Fruit fly (Drosophila melanogaster) whole organism, embryonic: ENCODE data around the gene CNMaR.

Experiments
- Atf-2 ChIP-seq: fragments of 200-800 bp; sonication (Bioruptor generic); optimal IDR thresholded peaks from 2 replicates; lab custom pipeline; 2016; ENCODE audit warnings: missing biosample characterization, missing genetic modification characterization
- Bgb ChIP-seq: fragments of 200-800 bp; sonication (Bioruptor generic); IDR thresholded peaks from 2 replicates; pipeline ENCODE4 v1.3.6; 2022; ENCODE audit warnings: missing biosample characterization, missing genetic modification characterization; ENCODE audit not compliant: partially characterized antibody
- CG10274 ChIP-seq: fragments of 200-800 bp; sonication (Bioruptor generic); optimal IDR thresholded peaks from 3 replicates; lab custom pipeline; 2017; ENCODE audit warnings: missing biosample characterization, mild to moderate bottlenecking, missing genetic modification characterization
- CG10565 ChIP-seq: fragments of 200-800 bp; sonication (Bioruptor generic); optimal IDR thresholded peaks from 3 replicates; lab custom pipeline; 2016; ENCODE audit warnings: missing biosample characterization, mild to moderate bottlenecking, missing genetic modification characterization
- CG11093 ChIP-seq: fragments of 200-800 bp; sonication (Bioruptor generic); IDR thresholded peaks from 3 replicates; pipeline ENCODE4 v1.3.6; 2022; ENCODE audit warnings: missing biosample characterization, missing genetic modification characterization
- CG11504 ChIP-seq: fragments of 200-800 bp; sonication (Bioruptor generic); optimal IDR thresholded peaks from 3 replicates; lab custom pipeline; 2019; ENCODE audit warnings: missing biosample characterization, mild to moderate bottlenecking, missing genetic modification characterization, moderate library complexity
- CG11695 ChIP-seq: fragments of 200-800 bp; sonication (Bioruptor generic); IDR thresholded peaks from 3 replicates; pipeline ENCODE4 v1.3.6; 2022; ENCODE audit warnings: missing biosample characterization, missing genetic modification characterization
- CG1233 ChIP-seq: fragments of 200-800 bp; sonication (Bioruptor generic); optimal IDR thresholded peaks from 4 replicates; lab custom pipeline; 2018; ENCODE audit warnings: missing biosample characterization, mild to moderate bottlenecking, missing genetic modification characterization
- CG12391 ChIP-seq: fragments of 200-800 bp; sonication (Bioruptor generic); optimal IDR thresholded peaks from 3 replicates; lab custom pipeline; 2018; ENCODE audit warnings: missing biosample characterization, mild to moderate bottlenecking, missing genetic modification characterization, moderate library complexity
- CG12769 ChIP-seq: fragments of 200-800 bp; sonication (Bioruptor generic); optimal IDR thresholded peaks from 2 replicates; lab custom pipeline; 2019; ENCODE audit warnings: missing biosample characterization, mild to moderate bottlenecking, missing genetic modification characterization, moderate library complexity
- CG13424 ChIP-seq: fragments of 200-800 bp; sonication (Bioruptor generic); optimal IDR thresholded peaks from 2 replicates; lab custom pipeline; 2019; ENCODE audit warnings: missing biosample characterization, mild to moderate bottlenecking, missing genetic modification characterization, moderate library complexity
- CG13775 ChIP-seq: fragments of 200-800 bp; sonication (Bioruptor generic); optimal IDR thresholded peaks from 3 replicates; lab custom pipeline; 2017; ENCODE audit warnings: missing biosample characterization, mild to moderate bottlenecking, missing genetic modification characterization
- CG15073 ChIP-seq: fragments of 200-800 bp; sonication (Bioruptor generic); optimal IDR thresholded peaks from 2 replicates; lab custom pipeline; 2016; ENCODE audit warnings: missing biosample characterization, missing genetic modification characterization
- CG1647 ChIP-seq: fragments of 200-800 bp; sonication (Bioruptor generic); optimal IDR thresholded peaks from 3 replicates; lab custom pipeline; 2016; ENCODE audit warnings: missing biosample characterization, missing genetic modification characterization
- CG17361 ChIP-seq: fragments of 200-800 bp; sonication (Bioruptor generic); IDR thresholded peaks from 3 replicates; pipeline ENCODE4 v1.3.6; 2022; ENCODE audit warnings: missing biosample characterization, missing genetic modification characterization
- CG18764 ChIP-seq: fragments of 200-800 bp; sonication (Bioruptor generic); optimal IDR thresholded peaks from 3 replicates; lab custom pipeline; 2016; ENCODE audit warnings: missing biosample characterization, missing genetic modification characterization
- CG2199 ChIP-seq: fragments of 200-800 bp; sonication (Bioruptor generic); IDR thresholded peaks from 3 replicates; pipeline ENCODE4 v1.3.6; 2022; ENCODE audit warnings: missing biosample characterization, missing genetic modification characterization
- CG3281 ChIP-seq: fragments of 200-800 bp; sonication (Bioruptor generic); optimal IDR thresholded peaks from 3 replicates; lab custom pipeline; 2017; ENCODE audit warnings: missing biosample characterization, mild to moderate bottlenecking, missing genetic modification characterization
- CG4404 ChIP-seq: fragments of 200-800 bp; sonication (Bioruptor generic); IDR thresholded peaks from 2 replicates; pipeline ENCODE4 v1.3.6; 2022; ENCODE audit warnings: missing biosample characterization, missing genetic modification characterization
- CG6654 ChIP-seq: fragments of 200-800 bp; sonication (Bioruptor generic); optimal IDR thresholded peaks from 2 replicates; lab custom pipeline; 2017; ENCODE audit warnings: missing biosample characterization, mild to moderate bottlenecking, missing genetic modification characterization
- CG6683 ChIP-seq: fragments of 200-800 bp; sonication (Bioruptor generic); optimal IDR thresholded peaks from 2 replicates; lab custom pipeline; 2017; ENCODE audit warnings: missing biosample characterization, mild to moderate bottlenecking, missing genetic modification characterization, missing genetic modification reagents
- CG7963 ChIP-seq: fragments of 200-800 bp; sonication (Bioruptor generic); IDR thresholded peaks from 3 replicates; pipeline ENCODE4 v1.3.6; 2022; ENCODE audit warnings: missing biosample characterization, missing genetic modification characterization; ENCODE audit not compliant: partially characterized antibody
- CG8478 ChIP-seq: fragments of >200 bp; optimal IDR thresholded peaks from 2 replicates; lab custom pipeline; 2018
- CHES-1-like ChIP-seq: fragments of 200-800 bp; sonication (Bioruptor generic); optimal IDR thresholded peaks from 2 replicates; lab custom pipeline; 2016; ENCODE audit warnings: missing biosample characterization, missing genetic modification characterization
- Dip2 ChIP-seq: fragments of 200-800 bp; sonication (Bioruptor generic); IDR thresholded peaks from 2 replicates; pipeline ENCODE4 v1.3.6; 2022; ENCODE audit warnings: missing biosample characterization, missing genetic modification characterization
- Dref ChIP-seq: fragments of 200-800 bp; sonication (Bioruptor generic); IDR thresholded peaks from 2 replicates; pipeline ENCODE4 v1.3.6; 2022; ENCODE audit warnings: missing biosample characterization, missing genetic modification characterization
- E2f2 ChIP-seq: fragments of 200-800 bp; sonication (Bioruptor generic); IDR thresholded peaks from 2 replicates; pipeline ENCODE4 v1.3.6; 2022; ENCODE audit warnings: missing biosample characterization, missing genetic modification characterization
- Eip74EF ChIP-seq, 2 experiments: fragments of 200-800 bp in 1 of 2; fragments of >200 bp in 1 of 2; sonication (Bioruptor generic) in 1 of 2; optimal IDR thresholded peaks; 2 replicates each; lab custom pipeline; 2017 to 2019; ENCODE audit warnings: missing biosample characterization in 2 of 2, missing genetic modification characterization in 2 of 2, mild to moderate bottlenecking in 1 of 2, moderate library complexity in 1 of 2
- Fer2 ChIP-seq: fragments of 200-800 bp; sonication (Bioruptor generic); optimal IDR thresholded peaks from 2 replicates; lab custom pipeline; 2018; ENCODE audit warnings: missing biosample characterization, mild to moderate bottlenecking, missing genetic modification characterization, moderate library complexity
- Fer3 ChIP-seq: fragments of 200-800 bp; sonication (Bioruptor generic); optimal IDR thresholded peaks from 2 replicates; lab custom pipeline; 2018; ENCODE audit warnings: missing biosample characterization, mild to moderate bottlenecking, missing genetic modification characterization, moderate library complexity
- HLH4C ChIP-seq: fragments of 200-800 bp; sonication (Bioruptor generic); IDR thresholded peaks from 3 replicates; pipeline ENCODE4 v1.3.6; 2022; ENCODE audit warnings: missing biosample characterization, missing genetic modification characterization; ENCODE audit not compliant: partially characterized antibody
- Meics ChIP-seq: fragments of 200-800 bp; sonication (Bioruptor generic); optimal IDR thresholded peaks from 2 replicates; lab custom pipeline; 2017; ENCODE audit warnings: missing biosample characterization, mild to moderate bottlenecking, missing genetic modification characterization
- Pdp1 ChIP-seq, 2 experiments: fragments of 200-800 bp; sonication (Bioruptor generic); optimal IDR thresholded peaks; 3 replicates each; lab custom pipeline; 2016; ENCODE audit warnings: missing biosample characterization in 2 of 2, missing genetic modification characterization in 2 of 2, mild to moderate bottlenecking in 1 of 2, moderate library complexity in 1 of 2
- Poxn ChIP-seq: fragments of 200-800 bp; sonication (Bioruptor generic); IDR thresholded peaks from 2 replicates; pipeline ENCODE4 v1.3.6; 2022; ENCODE audit warnings: missing biosample characterization, missing genetic modification characterization
- Rfx ChIP-seq: fragments of 200-800 bp; sonication (Bioruptor generic); IDR thresholded peaks from 2 replicates; pipeline ENCODE4 v1.3.6; 2022; ENCODE audit warnings: missing biosample characterization, missing genetic modification characterization
- bigmax ChIP-seq: fragments of 200-800 bp; sonication (Bioruptor generic); optimal IDR thresholded peaks from 2 replicates; lab custom pipeline; 2018; ENCODE audit warnings: missing biosample characterization, mild to moderate bottlenecking, missing genetic modification characterization
- bowl ChIP-seq: fragments of 200-800 bp; sonication (Bioruptor generic); IDR thresholded peaks from 2 replicates; pipeline ENCODE4 v1.3.6; 2022; ENCODE audit warnings: missing biosample characterization, missing genetic modification characterization
- cg ChIP-seq: fragments of 200-800 bp; sonication (Bioruptor generic); optimal IDR thresholded peaks from 3 replicates; lab custom pipeline; 2019; ENCODE audit warnings: missing biosample characterization, mild to moderate bottlenecking, missing genetic modification characterization, moderate library complexity
- fd64A ChIP-seq: fragments of 200-800 bp; sonication (Bioruptor generic); optimal IDR thresholded peaks from 3 replicates; lab custom pipeline; 2018; ENCODE audit warnings: missing biosample characterization, mild to moderate bottlenecking, missing genetic modification characterization
- gem ChIP-seq: fragments of 200-800 bp; sonication (Bioruptor generic); optimal IDR thresholded peaks from 2 replicates; lab custom pipeline; 2019; ENCODE audit warnings: missing biosample characterization, mild to moderate bottlenecking, missing genetic modification characterization, moderate library complexity
- insv ChIP-seq, 2 experiments: fragments of 200-800 bp; sonication (Bioruptor generic); optimal IDR thresholded peaks; 3 replicates each; lab custom pipeline; 2016 to 2018; ENCODE audit warnings: missing biosample characterization in 2 of 2, missing genetic modification characterization in 2 of 2
- jumu ChIP-seq: fragments of 200-800 bp; sonication (Bioruptor generic); optimal IDR thresholded peaks from 3 replicates; lab custom pipeline; 2016; ENCODE audit warnings: missing biosample characterization, missing genetic modification characterization
- nmo ChIP-seq: fragments of 200-800 bp; sonication (Bioruptor generic); optimal IDR thresholded peaks from 2 replicates; lab custom pipeline; 2018; ENCODE audit warnings: missing biosample characterization, mild to moderate bottlenecking, missing genetic modification characterization, moderate library complexity
- nom ChIP-seq: fragments of 200-800 bp; sonication (Bioruptor generic); optimal IDR thresholded peaks from 2 replicates; lab custom pipeline; 2017; ENCODE audit warnings: missing biosample characterization, missing genetic modification characterization, mild to moderate bottlenecking, moderate library complexity, missing genetic modification reagents
- salm ChIP-seq: fragments of 200-800 bp; sonication (Bioruptor generic); optimal IDR thresholded peaks from 2 replicates; lab custom pipeline; 2018; ENCODE audit warnings: missing biosample characterization, mild to moderate bottlenecking, missing genetic modification characterization
- sens ChIP-seq: fragments of 200-800 bp; sonication (Bioruptor generic); peaks from one replicate; lab custom pipeline; 2016; ENCODE audit warnings: missing biosample characterization, missing genetic modification characterization
- ttk ChIP-seq: fragments of 200-800 bp; sonication (Bioruptor generic); IDR thresholded peaks from 2 replicates; pipeline ENCODE4 v2.1.2; 2022; ENCODE audit warnings: missing biosample characterization, missing genetic modification characterization
- zen ChIP-seq: fragments of 200-800 bp; sonication (Bioruptor generic); optimal IDR thresholded peaks from 3 replicates; lab custom pipeline; 2018; ENCODE audit warnings: missing biosample characterization, mild to moderate bottlenecking, missing genetic modification characterization, moderate library complexity

CNMaR gene

DNA sequence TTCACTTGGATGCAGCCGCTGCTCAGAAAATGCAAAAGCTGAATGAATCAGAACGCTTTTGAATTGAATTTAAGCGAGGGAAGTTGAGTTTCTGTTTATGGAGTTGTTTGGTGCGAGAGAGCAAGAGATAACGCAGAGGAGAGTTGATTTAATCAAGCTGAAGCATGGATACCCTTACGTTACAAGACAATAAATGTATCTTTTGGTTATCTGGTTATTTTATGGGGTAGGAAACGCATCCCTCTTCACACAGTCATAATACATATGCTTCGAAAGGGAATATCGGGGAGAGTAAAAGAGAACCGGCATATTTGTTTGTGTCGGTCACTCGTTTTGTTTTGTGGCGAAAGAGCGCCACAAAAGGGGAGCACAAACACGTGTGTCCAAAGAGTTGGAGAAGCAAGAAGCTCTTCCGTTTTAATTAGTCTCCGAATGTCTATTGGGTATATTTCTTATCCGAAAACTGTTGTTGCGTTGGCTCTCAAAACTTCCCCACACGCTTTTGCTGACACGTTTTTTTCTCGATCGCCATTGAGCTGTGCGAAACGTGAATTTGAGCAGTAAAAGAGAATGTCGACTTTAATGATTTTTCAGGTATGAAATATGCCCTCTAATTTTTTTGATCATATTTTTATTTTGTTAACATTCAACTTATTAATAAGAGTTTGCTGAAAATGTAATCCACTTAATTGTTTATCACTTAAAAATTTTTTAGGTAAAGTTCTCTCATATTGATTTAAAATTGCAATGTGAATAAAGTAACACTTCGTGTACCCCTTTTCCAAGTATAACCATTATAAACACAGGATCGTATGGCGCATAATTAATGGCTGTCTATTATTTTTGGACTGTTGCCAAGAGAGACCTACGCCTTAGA, 53.0 kb downstream of the CNMaR start, which contains the start of gene Prps (continued):
- TF ChIP-seq CG13424 (tag; lab: Kevin White, UChicago) (peak; percentile 69), zen (tag; lab: Kevin White, UChicago) (no peak), cg (GFP tag; lab: Kevin White, UChicago) (peak; percentile 53), Rfx (GFP tag; lab: Robert Waterston, UW) (peak; percentile 91), Dip2 (GFP tag; lab: Robert Waterston, UW) (no peak), salm (tag; lab: Kevin White, UChicago) (peak; percentile 42), CG11504 (tag; lab: Kevin White, UChicago) (peak; percentile 78), CG15073 (GFP tag; lab: Kevin White, UChicago) (no peak), CG11093 (GFP tag; lab: Robert Waterston, UW) (peak; percentile 61; the same call in 1 of the 3 replicates), CG3281 (GFP tag; lab: Kevin White, UChicago) (peak; percentile 77), Fer2 (tag; lab: Kevin White, UChicago) (peak; percentile 5), gem (tag; lab: Kevin White, UChicago) (peak; percentile 74), Pdp1 (GFP tag; optimal IDR thresholded peaks at IDR 0.05; lab: Kevin White, UChicago) (peak; percentile 75 to 87), CG13775 (GFP tag; lab: Kevin White, UChicago) (peak; percentile 51), jumu (GFP tag; lab: Kevin White, UChicago) (peak; percentile 82), bowl (GFP tag; lab: Robert Waterston, UW) (peak; percentile 60; the same call in 1 of the 2 replicates), CG10565 (GFP tag; lab: Kevin White, UChicago) (no peak), Eip74EF (GFP tag; optimal IDR thresholded peaks at IDR 0.05; lab: Kevin White, UChicago) (peak in 1 of 2 experiments; percentile 80), ttk (GFP tag; lab: Robert Waterston, UW) (peak; percentile 81), CG4404 (GFP tag; lab: Robert Waterston, UW) (no peak), sens (GFP tag; lab: Kevin White, UChicago) (peak; percentile 96), insv (GFP tag; optimal IDR thresholded peaks at IDR 0.05; lab: Kevin White, UChicago) (no peak), nom (GFP tag; lab: Kevin White, UChicago) (peak; percentile 90), CG12391 (tag; lab: Kevin White, UChicago) (peak; percentile 66), CG11695 (peak; percentile 79), Poxn (GFP tag; lab: Robert Waterston, UW) (no peak), CG7963 (no peak), CG1233 (peak; percentile 63), CG18764 (GFP tag; lab: Kevin White, UChicago) (peak; percentile 54), Atf-2 (peak; percentile 67), CG6683 (GFP tag; lab: Kevin White, UChicago) (peak; percentile 49), E2f2 (GFP tag; lab: Robert Waterston, UW) (peak; percentile 35; the same call in 1 of the 2 replicates), fd64A (GFP tag; lab: Kevin White, UChicago) (peak; percentile 40), Meics (GFP tag; lab: Kevin White, UChicago) (peak; percentile 85), CG2199 (GFP tag; lab: Robert Waterston, UW) (no peak), CG1647 (peak; percentile 79), CG6654 (peak; percentile 20), CG10274 (no peak), Bgb (GFP tag; lab: Robert Waterston, UW) (no peak; the same call in 1 of the 2 replicates), CG12769 (tag; lab: Kevin White, UChicago) (peak; percentile 87), Fer3 (tag; lab: Kevin White, UChicago) (peak; percentile 83), Dref (GFP tag; lab: Robert Waterston, UW) (peak; percentile 24; the same call in 1 of the 2 replicates), HLH4C (no peak), bigmax (GFP tag; lab: Kevin White, UChicago) (peak; percentile 39), CG8478 (lab: Kevin White, UChicago) (no peak), nmo (peak; percentile 27), CHES-1-like (peak; percentile 78), CG17361 (GFP tag; lab: Robert Waterston, UW) (peak; percentile 37; the same call in 1 of the 3 replicates)
